Fruit fly (Drosophila melanogaster) whole organism, embryonic: Measurements from ENCODE around the gene CG14400.

Experiments
- ATbp ChIP-seq: fragments of 200-800 bp; sonication (Bioruptor generic); optimal IDR thresholded peaks from 2 replicates; lab custom pipeline; 2017; ENCODE audit warnings: missing biosample characterization, mild to moderate bottlenecking, missing genetic modification characterization, missing genetic modification reagents
- Atf-2 ChIP-seq: fragments of 200-800 bp; sonication (Bioruptor generic); optimal IDR thresholded peaks from 2 replicates; lab custom pipeline; 2016; ENCODE audit warnings: missing biosample characterization, missing genetic modification characterization
- CG13894 ChIP-seq: fragments of 200-800 bp; sonication (Bioruptor generic); optimal IDR thresholded peaks from 3 replicates; lab custom pipeline; 2018; ENCODE audit warnings: missing biosample characterization, mild to moderate bottlenecking, missing genetic modification characterization, moderate library complexity
- CG14050 ChIP-seq: fragments of 200-800 bp; sonication (Bioruptor generic); IDR thresholded peaks from 3 replicates; pipeline ENCODE4 v1.3.6; 2022; ENCODE audit warnings: missing biosample characterization, missing genetic modification characterization
- CG1529 ChIP-seq: fragments of 200-800 bp; sonication (Bioruptor generic); optimal IDR thresholded peaks from 3 replicates; lab custom pipeline; 2018; ENCODE audit warnings: missing biosample characterization, missing genetic modification characterization
- CG1603 ChIP-seq: fragments of 200-800 bp; sonication (Bioruptor generic); optimal IDR thresholded peaks from 2 replicates; lab custom pipeline; 2019; ENCODE audit warnings: missing biosample characterization, mild to moderate bottlenecking, missing genetic modification characterization, moderate library complexity
- CG1792 ChIP-seq: fragments of 200-800 bp; sonication (Bioruptor generic); optimal IDR thresholded peaks from 2 replicates; lab custom pipeline; 2016; ENCODE audit warnings: missing biosample characterization, missing genetic modification characterization
- CG30020 ChIP-seq: fragments of 200-800 bp; optimal IDR thresholded peaks from 2 replicates; lab custom pipeline; 2019; ENCODE audit warnings: missing biosample characterization, mild to moderate bottlenecking, missing genetic modification characterization, moderate library complexity
- CG3995 ChIP-seq: fragments of 200-800 bp; sonication (Bioruptor generic); optimal IDR thresholded peaks from 3 replicates; lab custom pipeline; 2016; ENCODE audit warnings: missing biosample characterization, missing genetic modification characterization
- CG6254 ChIP-seq: fragments of 200-800 bp; sonication (Bioruptor generic); optimal IDR thresholded peaks from 3 replicates; lab custom pipeline; 2017; ENCODE audit warnings: mild to moderate bottlenecking, missing biosample characterization, missing genetic modification reagents, missing genetic modification characterization
- CG8359 ChIP-seq: fragments of 200-800 bp; sonication (Bioruptor generic); optimal IDR thresholded peaks from 2 replicates; lab custom pipeline; 2017; ENCODE audit warnings: missing biosample characterization, mild to moderate bottlenecking, missing genetic modification characterization, borderline replicate concordance
- CG8924 ChIP-seq: fragments of 200-800 bp; optimal IDR thresholded peaks from 3 replicates; lab custom pipeline; 2019; ENCODE audit warnings: missing biosample characterization, mild to moderate bottlenecking, missing genetic modification characterization, moderate library complexity
- CTCF ChIP-seq: fragments of 200-800 bp; sonication (Bioruptor generic); optimal IDR thresholded peaks from 2 replicates; lab custom pipeline; 2017; ENCODE audit warnings: missing biosample characterization, mild to moderate bottlenecking, missing genetic modification characterization, moderate library complexity
- CkIIα-i1 ChIP-seq: fragments of 200-800 bp; sonication (Bioruptor generic); IDR thresholded peaks from 2 replicates; pipeline ENCODE4 v1.3.6; 2022; ENCODE audit warnings: missing biosample characterization, missing genetic modification characterization
- D19B ChIP-seq: fragments of 200-800 bp; sonication (Bioruptor generic); optimal IDR thresholded peaks from 2 replicates; lab custom pipeline; 2017; ENCODE audit warnings: missing biosample characterization, mild to moderate bottlenecking, missing genetic modification characterization
- Dip2 ChIP-seq: fragments of 200-800 bp; sonication (Bioruptor generic); IDR thresholded peaks from 2 replicates; pipeline ENCODE4 v1.3.6; 2022; ENCODE audit warnings: missing biosample characterization, missing genetic modification characterization
- Fer1 ChIP-seq: fragments of 200-800 bp; sonication (Bioruptor generic); optimal IDR thresholded peaks from 2 replicates; lab custom pipeline; 2017; ENCODE audit warnings: missing biosample characterization, mild to moderate bottlenecking, missing genetic modification characterization
- H15 ChIP-seq: fragments of 200-800 bp; sonication (Bioruptor generic); IDR thresholded peaks from 3 replicates; pipeline ENCODE4 v1.3.6; 2022; ENCODE audit warnings: missing biosample characterization, missing genetic modification characterization
- Hr39 ChIP-seq: fragments of >200 bp; optimal IDR thresholded peaks from 2 replicates; lab custom pipeline; 2017
- Kr ChIP-seq: fragments of 200-800 bp; sonication (Bioruptor generic); optimal IDR thresholded peaks from 2 replicates; lab custom pipeline; 2017; ENCODE audit warnings: missing biosample characterization, mild to moderate bottlenecking, missing genetic modification characterization
- MTF-1 ChIP-seq: fragments of 200-800 bp; sonication (Bioruptor generic); optimal IDR thresholded peaks from 2 replicates; lab custom pipeline; 2018; ENCODE audit warnings: missing biosample characterization, mild to moderate bottlenecking, missing genetic modification characterization, borderline replicate concordance
- Myb ChIP-seq: fragments of 200-800 bp; sonication (Bioruptor generic); optimal IDR thresholded peaks from 2 replicates; lab custom pipeline; 2016; ENCODE audit warnings: missing biosample characterization, missing genetic modification characterization
- Sry-δ ChIP-seq: fragments of 200-800 bp; sonication (Bioruptor generic); optimal IDR thresholded peaks from 2 replicates; lab custom pipeline; 2016; ENCODE audit warnings: missing biosample characterization, missing genetic modification characterization
- Ssrp ChIP-seq: fragments of 200-800 bp; sonication (Bioruptor generic); optimal IDR thresholded peaks from 2 replicates; lab custom pipeline; 2018; ENCODE audit warnings: missing biosample characterization, mild to moderate bottlenecking, missing genetic modification characterization, moderate library complexity
- Tbp ChIP-seq: fragments of >200 bp; optimal IDR thresholded peaks from 2 replicates; lab custom pipeline; 2018; ENCODE audit warnings: missing biosample characterization, missing genetic modification characterization
- abd-A ChIP-seq: fragments of 200-800 bp; sonication (Bioruptor generic); optimal IDR thresholded peaks from 3 replicates; lab custom pipeline; 2019; ENCODE audit warnings: missing biosample characterization, mild to moderate bottlenecking, missing genetic modification characterization, moderate library complexity
- aop ChIP-seq: fragments of 200-800 bp; sonication (Bioruptor generic); IDR thresholded peaks from 2 replicates; pipeline ENCODE4 v1.3.6; 2022; ENCODE audit warnings: missing biosample characterization, missing genetic modification characterization
- ato ChIP-seq: fragments of 200-800 bp; sonication (Bioruptor generic); IDR thresholded peaks from 2 replicates; pipeline ENCODE4 v1.3.6; 2022; ENCODE audit warnings: missing biosample characterization, missing genetic modification characterization; ENCODE audit not compliant: partially characterized antibody
- dmrt99B ChIP-seq: fragments of 200-800 bp; sonication (Bioruptor generic); optimal IDR thresholded peaks from 2 replicates; lab custom pipeline; 2018; ENCODE audit warnings: missing biosample characterization, mild to moderate bottlenecking, missing genetic modification characterization, moderate library complexity
- dpn ChIP-seq, 2 experiments: fragments of 200-800 bp; sonication (Bioruptor generic); optimal IDR thresholded peaks; 3 replicates each; lab custom pipeline; 2016; ENCODE audit warnings: missing biosample characterization in 2 of 2, missing genetic modification characterization in 2 of 2
- emc ChIP-seq: fragments of 200-800 bp; sonication (Bioruptor generic); optimal IDR thresholded peaks from 2 replicates; lab custom pipeline; 2016; ENCODE audit warnings: missing biosample characterization, missing genetic modification characterization
- esg ChIP-seq: fragments of 200-800 bp; sonication (Bioruptor generic); conservative IDR thresholded peaks from 2 replicates; pipeline ENCODE4 v1.3.6; 2022; ENCODE audit warnings: missing biosample characterization, missing genetic modification characterization
- eyg ChIP-seq: fragments of 200-800 bp; sonication (Bioruptor generic); optimal IDR thresholded peaks from 3 replicates; lab custom pipeline; 2016; ENCODE audit warnings: missing biosample characterization, missing genetic modification characterization
- grn ChIP-seq: fragments of 200-800 bp; sonication (Bioruptor generic); optimal IDR thresholded peaks from 3 replicates; lab custom pipeline; 2017; ENCODE audit warnings: missing biosample characterization, missing genetic modification characterization
- gsb-n ChIP-seq: fragments of 200-800 bp; sonication (Bioruptor generic); optimal IDR thresholded peaks from 3 replicates; lab custom pipeline; 2018; ENCODE audit warnings: missing biosample characterization, mild to moderate bottlenecking, missing genetic modification characterization
- jumu ChIP-seq: fragments of 200-800 bp; sonication (Bioruptor generic); optimal IDR thresholded peaks from 3 replicates; lab custom pipeline; 2016; ENCODE audit warnings: missing biosample characterization, missing genetic modification characterization
- kay ChIP-seq: fragments of 200-800 bp; sonication (Bioruptor generic); optimal IDR thresholded peaks from 2 replicates; lab custom pipeline; 2016; ENCODE audit warnings: missing biosample characterization, missing genetic modification characterization
- maf-S ChIP-seq: fragments of 200-800 bp; sonication (Bioruptor generic); optimal IDR thresholded peaks from 2 replicates; lab custom pipeline; 2016; ENCODE audit warnings: missing biosample characterization, missing genetic modification characterization
- otp ChIP-seq: fragments of 200-800 bp; sonication (Bioruptor generic); IDR thresholded peaks from 3 replicates; pipeline ENCODE4, ENCODE4 v1.3.6; 2022; ENCODE audit warnings: missing biosample characterization, missing genetic modification characterization
- phol ChIP-seq: fragments of 200-800 bp; sonication (Bioruptor generic); optimal IDR thresholded peaks from 3 replicates; lab custom pipeline; 2018; ENCODE audit warnings: missing biosample characterization, mild to moderate bottlenecking, missing genetic modification characterization, moderate library complexity
- pita ChIP-seq: fragments of 200-800 bp; sonication (Bioruptor generic); optimal IDR thresholded peaks from 2 replicates; lab custom pipeline; 2017; ENCODE audit warnings: missing biosample characterization, mild to moderate bottlenecking, missing genetic modification characterization
- sens ChIP-seq: fragments of 200-800 bp; sonication (Bioruptor generic); peaks from one replicate; lab custom pipeline; 2016; ENCODE audit warnings: missing biosample characterization, missing genetic modification characterization
- slou ChIP-seq: fragments of 200-800 bp; sonication (Bioruptor generic); optimal IDR thresholded peaks from 3 replicates; lab custom pipeline; 2016; ENCODE audit warnings: missing biosample characterization, missing genetic modification characterization
- slp2 ChIP-seq: fragments of 200-800 bp; sonication (Bioruptor generic); optimal IDR thresholded peaks from 2 replicates; lab custom pipeline; 2016; ENCODE audit warnings: missing biosample characterization, missing genetic modification characterization
- ssp ChIP-seq: fragments of 200-800 bp; sonication (Bioruptor generic); IDR thresholded peaks from 2 replicates; pipeline ENCODE4 v1.3.6; 2022; ENCODE audit warnings: missing biosample characterization, missing genetic modification characterization
- stc ChIP-seq: fragments of 200-800 bp; sonication (Bioruptor generic); IDR thresholded peaks from 2 replicates; pipeline ENCODE4 v1.3.6; 2022; ENCODE audit warnings: missing biosample characterization, missing genetic modification characterization
- stwl ChIP-seq: fragments of 200-800 bp; sonication (Bioruptor generic); optimal IDR thresholded peaks from 3 replicates; lab custom pipeline; 2018; ENCODE audit warnings: missing biosample characterization, mild to moderate bottlenecking, missing genetic modification characterization, moderate library complexity
- sug ChIP-seq: fragments of 200-800 bp; optimal IDR thresholded peaks from 2 replicates; lab custom pipeline; 2019; ENCODE audit warnings: missing biosample characterization, mild to moderate bottlenecking, missing genetic modification characterization, moderate library complexity
- tgo ChIP-seq: fragments of 200-800 bp; sonication (Bioruptor generic); IDR thresholded peaks from 3 replicates; pipeline ENCODE4 v1.3.6; 2022; ENCODE audit warnings: missing biosample characterization, missing genetic modification characterization
- tin ChIP-seq: fragments of 200-800 bp; sonication (Bioruptor generic); optimal IDR thresholded peaks from 3 replicates; lab custom pipeline; 2016; ENCODE audit warnings: missing biosample characterization, missing genetic modification characterization
- trem ChIP-seq: fragments of 200-800 bp; optimal IDR thresholded peaks from 3 replicates; lab custom pipeline; 2019; ENCODE audit warnings: missing biosample characterization, mild to moderate bottlenecking, missing genetic modification characterization, moderate library complexity
- zen ChIP-seq: fragments of 200-800 bp; sonication (Bioruptor generic); optimal IDR thresholded peaks from 3 replicates; lab custom pipeline; 2018; ENCODE audit warnings: missing biosample characterization, mild to moderate bottlenecking, missing genetic modification characterization, moderate library complexity

CG14400 gene

DNA sequence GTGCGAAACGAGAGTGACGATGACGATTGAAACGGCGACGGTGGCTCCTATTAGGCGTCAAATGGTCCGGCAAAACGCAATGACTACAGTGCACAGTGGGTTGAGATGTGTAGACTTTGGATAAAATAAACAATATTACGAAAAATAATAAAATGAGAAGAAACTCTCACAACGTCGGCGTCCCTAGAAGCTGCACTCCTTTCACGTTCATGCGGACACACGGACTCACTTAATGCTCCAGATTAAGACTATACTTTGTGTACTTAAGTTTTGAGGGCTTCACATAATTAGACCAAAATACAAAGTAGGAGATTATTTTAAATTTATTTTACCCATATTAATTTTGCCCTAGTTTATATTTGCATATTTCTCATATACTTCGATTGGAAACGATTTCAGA lies 17.7 kb downstream of the CG14400 start (continued):
- TF ChIP-seq CG14050 (GFP tag; lab: Robert Waterston, UW), result no peak
- peak; percentile 16 for TF ChIP-seq sens (GFP tag; lab: Kevin White, UChicago)
- no peak for TF ChIP-seq Ssrp (tag; lab: Kevin White, UChicago)
- no peak for TF ChIP-seq CG1792 (GFP tag; lab: Kevin White, UChicago)
- TF ChIP-seq dmrt99B, result peak; percentile 35
- TF ChIP-seq Atf-2 (GFP tag; lab: Kevin White, UChicago), result no peak
- TF ChIP-seq grn (GFP tag; lab: Kevin White, UChicago), result no peak
- peak; percentile 6 for TF ChIP-seq CG6254 (GFP tag; lab: Kevin White, UChicago)
- TF ChIP-seq CG8359, result no peak
- TF ChIP-seq CG13894, result no peak
- no peak for TF ChIP-seq CG8924

DNA sequence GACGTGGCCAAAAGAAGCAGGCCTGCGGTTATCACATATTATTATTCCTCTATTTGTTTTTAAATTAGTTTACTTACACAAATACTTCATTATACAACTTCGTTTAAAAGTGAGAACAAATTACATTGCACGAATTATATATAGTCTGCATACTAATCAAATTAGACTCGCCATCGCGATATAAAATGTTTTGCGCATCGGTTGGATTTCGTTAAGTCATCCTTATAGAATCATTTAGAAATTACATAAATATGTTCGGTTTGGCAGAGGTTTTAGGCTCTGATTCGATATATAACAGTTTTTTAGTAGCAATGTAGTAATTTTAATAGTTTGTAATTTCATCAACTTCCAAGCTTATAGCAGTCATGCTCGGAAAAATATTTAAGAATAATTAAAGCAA lies 19.8 kb downstream of the CG14400 start, which contains the start of gene Spn38F:
Spn38F (minus strand) TSS at position 101 of the 400 bp plus-strand sequence.
- TF ChIP-seq gsb-n (tag; lab: Kevin White, UChicago) (no peak), Hr39 (no peak), esg (GFP tag; lab: Robert Waterston, UW) (no peak), Kr (GFP tag; lab: Kevin White, UChicago) (no peak), Myb (GFP tag; lab: Kevin White, UChicago) (no peak), otp (GFP tag; lab: Robert Waterston, UW) (no peak), tgo (GFP tag; lab: Robert Waterston, UW) (no peak), trem (tag; lab: Kevin White, UChicago) (no peak), kay (GFP tag; lab: Kevin White, UChicago) (no peak), sug (tag; lab: Kevin White, UChicago) (no peak), stc (no peak), aop (GFP tag; lab: Robert Waterston, UW) (no peak), maf-S (GFP tag; lab: Kevin White, UChicago) (no peak), slp2 (no peak), MTF-1 (GFP tag; lab: Kevin White, UChicago) (no peak), Fer1 (GFP tag; lab: Kevin White, UChicago) (no peak), D19B (no peak), CG1529 (GFP tag; lab: Kevin White, UChicago) (no peak), Sry-δ (no peak), ssp (GFP tag; lab: Robert Waterston, UW) (no peak)

DNA sequence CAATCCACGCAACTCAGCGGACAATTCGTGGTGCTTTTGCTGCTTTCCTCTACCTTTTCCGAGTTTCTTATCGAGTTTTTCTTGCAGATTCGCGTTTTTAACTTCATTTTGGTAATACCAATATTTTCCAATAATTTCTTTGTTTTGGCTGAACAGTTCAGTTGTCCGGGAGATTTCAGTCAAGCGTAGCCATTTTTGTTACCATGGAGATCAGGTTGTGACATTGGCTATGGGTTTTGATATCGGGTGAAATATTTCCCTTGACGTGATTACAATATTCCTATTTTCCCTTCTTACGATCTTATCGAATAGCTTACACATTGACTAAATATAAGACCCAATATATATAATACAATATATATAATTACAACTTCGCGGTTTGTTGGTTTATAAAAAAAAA lies 22.2 kb downstream of the CG14400 start, which contains the start of gene Oseg5:
Oseg5 (minus strand) TSS at position 340 of the 400 bp plus-strand sequence.
- TF ChIP-seq ATbp (no peak), CG1603 (no peak), stwl (tag; lab: Kevin White, UChicago) (peak; percentile 1), abd-A (tag; lab: Kevin White, UChicago) (no peak), CTCF (GFP tag; lab: Kevin White, UChicago) (peak; percentile 78), Tbp (GFP tag; lab: Kevin White, UChicago) (no peak), pita (peak; percentile 54), sug (tag; lab: Kevin White, UChicago) (peak; percentile 15), H15 (no peak), Dip2 (GFP tag; lab: Robert Waterston, UW) (no peak), esg (GFP tag; lab: Robert Waterston, UW) (no peak), tin (GFP tag; lab: Kevin White, UChicago) (no peak), ato (GFP tag; lab: Robert Waterston, UW) (no peak), CkIIα-i1 (no peak), CG3995 (GFP tag; lab: Kevin White, UChicago) (no peak), jumu (no peak), slou (GFP tag; lab: Kevin White, UChicago) (no peak), eyg (GFP tag; lab: Kevin White, UChicago) (no peak), dpn (GFP tag; optimal IDR thresholded peaks at IDR 0.05; lab: Kevin White, UChicago) (no peak), zen (tag; lab: Kevin White, UChicago) (no peak), emc (GFP tag; lab: Kevin White, UChicago) (no peak), phol (tag; lab: Kevin White, UChicago) (peak; percentile 67), CG30020 (no peak)
